Worm (Caenorhabditis elegans): ENCODE results near the gene sams-4.

DNA sequence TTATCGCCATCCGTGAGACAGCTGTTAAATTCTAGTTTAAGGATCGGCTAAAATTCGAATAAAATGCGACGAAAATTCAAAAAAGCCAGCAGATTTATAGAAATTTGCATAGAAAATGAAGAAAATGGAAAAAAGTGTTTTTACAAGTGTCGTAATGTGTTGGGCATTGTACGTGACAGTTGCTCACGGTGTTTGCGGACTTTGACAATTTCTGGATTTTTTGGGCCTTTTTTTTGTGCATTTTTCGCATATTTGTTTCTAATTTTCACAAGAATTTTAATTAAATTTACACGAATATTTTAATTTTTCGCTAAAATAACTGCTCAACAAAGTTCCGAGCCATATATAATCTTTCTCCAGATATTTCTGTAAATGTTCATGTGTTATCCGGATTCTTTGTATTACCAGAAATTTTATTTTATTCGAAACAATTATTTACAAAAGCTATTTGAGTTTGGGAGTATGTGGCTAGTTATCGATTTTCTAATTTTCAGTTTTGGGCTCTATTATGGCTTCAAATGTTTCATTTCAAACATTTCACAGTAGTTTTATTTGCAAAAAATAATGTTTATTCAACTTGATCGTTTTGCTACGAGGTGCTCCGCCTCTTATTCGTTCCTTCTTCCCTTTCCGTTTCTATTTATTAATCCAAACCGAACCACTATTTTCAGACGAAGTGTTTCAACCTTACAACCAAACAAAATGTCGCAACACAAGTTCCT is 2.0 kb upstream of the sams-4 start, which contains the start of gene sams-3:
- TF ChIP-seq pqm-1 (tag; optimal IDR thresholded peaks at IDR 0.05) (no peak), sox-4 (tag; optimal IDR thresholded peaks at IDR 0.05) (no peak), ama-1 (optimal IDR thresholded peaks at IDR 0.05) (no peak), nfya-1 (tag; optimal IDR thresholded peaks at IDR 0.05) (no peak), nhr-232 (tag; optimal IDR thresholded peaks at IDR 0.05) (no peak), F13H6.1 (tag; optimal IDR thresholded peaks at IDR 0.05) (no peak)

All from whole organism, late embryonic.